Fruit fly (Drosophila melanogaster) S2 (cell line): Measurements from ENCODE around the gene Sox100B.

Source experiments
- CG8478 ChIP-seq: fragments of >200 bp; optimal IDR thresholded peaks from 2 replicates; lab custom pipeline; 2018
- CTCF ChIP-seq, 2 experiments: fragments of >200 bp; optimal IDR thresholded peaks; 2 replicates each; lab custom pipeline; 2018

- TF ChIP-seq CTCF (optimal IDR thresholded peaks at IDR 0.05; lab: Kevin White, UChicago), result no peak
- TF ChIP-seq CG8478 (lab: Kevin White, UChicago), result no peak
These were observed 5.8 kb upstream of the Sox100B start for dm6 chr3R:31059036-31059806.
